Worm (Caenorhabditis elegans) whole organism, L2 larva: ENCODE data around the gene dgk-1.

Experiments
- C34F6.9 ChIP-seq: fragments of 150-350 bp; optimal IDR thresholded peaks from 2 replicates; lab custom pipeline; 2014; ENCODE audit warnings: missing biosample characterization, missing genetic modification characterization
- egl-27 ChIP-seq: sonication (generic microtip); optimal IDR thresholded peaks from 3 replicates; lab custom pipeline; 2017; ENCODE audit warnings: missing biosample characterization, missing genetic modification reagents, missing genetic modification characterization
- sma-9 ChIP-seq, 2 experiments: fragments of 150-350 bp in 1 of 2; sonication (generic microtip) in 1 of 2; optimal IDR thresholded peaks; 2 replicates each; lab custom pipeline; 2014 to 2016; ENCODE audit warnings: missing genetic modification characterization in 2 of 2, mild to moderate bottlenecking in 1 of 2, missing biosample characterization in 1 of 2, missing compliant biosample characterization in 1 of 2, missing genetic modification reagents in 1 of 2, moderate library complexity in 1 of 2
- snpc-4 ChIP-seq: fragments of 150-350 bp; optimal IDR thresholded peaks from 2 replicates; lab custom pipeline; 2014; ENCODE audit warnings: missing biosample characterization, missing genetic modification characterization

- TF ChIP-seq egl-27 (tag; lab: Kevin White, UChicago) (no peak), C34F6.9 (tag; lab: Kevin White, UChicago) (no peak), sma-9 (GFP tag; optimal IDR thresholded peaks at IDR 0.05; lab: Kevin White, UChicago) (no peak), sma-9 (tag; optimal IDR thresholded peaks at IDR 0.05; lab: Kevin White, UChicago) (no peak), snpc-4 (tag; lab: Kevin White, UChicago) (no peak)
Observed at ce11 chrX:1030867-1031266, 39.6 kb upstream of the dgk-1 start.
